Worm (Caenorhabditis elegans): ENCODE data around the gene nhr-152.

The nhr-152 gene

DNA sequence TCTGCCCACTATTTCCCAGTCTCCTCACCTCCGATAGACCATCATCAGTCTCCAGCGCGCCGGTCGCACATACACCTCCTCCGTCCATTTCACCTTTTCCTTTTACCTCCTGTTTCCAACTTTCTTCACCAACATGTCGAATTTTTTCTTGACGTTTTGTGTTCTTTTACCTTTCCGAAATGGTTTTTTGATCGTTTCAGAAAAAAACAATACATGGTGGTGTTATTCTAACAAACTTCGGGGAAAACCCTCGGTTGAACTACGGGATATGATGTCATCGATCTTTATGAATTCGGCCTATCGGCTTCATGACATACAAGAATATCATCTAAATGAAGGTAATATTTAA is 42.5 kb downstream of the nhr-152 start, which contains the start of gene Y97E10C.1:
TSS of gene Y97E10C.1 (plus strand) at position 201 of the 349 bp plus-strand sequence.
- no peak for TF ChIP-seq unc-62 (GFP tag; optimal IDR thresholded peaks at IDR 0.05)

ce11 chrV:7730488-7730887 is 44.3 kb downstream of the nhr-152 start:
- no peak for TF ChIP-seq unc-62 (GFP tag; optimal IDR thresholded peaks at IDR 0.05)

ce11 chrV:7733240-7733765 is 47.2 kb downstream of the nhr-152 start:
- no peak for TF ChIP-seq unc-62 (GFP tag; optimal IDR thresholded peaks at IDR 0.05)

DNA sequence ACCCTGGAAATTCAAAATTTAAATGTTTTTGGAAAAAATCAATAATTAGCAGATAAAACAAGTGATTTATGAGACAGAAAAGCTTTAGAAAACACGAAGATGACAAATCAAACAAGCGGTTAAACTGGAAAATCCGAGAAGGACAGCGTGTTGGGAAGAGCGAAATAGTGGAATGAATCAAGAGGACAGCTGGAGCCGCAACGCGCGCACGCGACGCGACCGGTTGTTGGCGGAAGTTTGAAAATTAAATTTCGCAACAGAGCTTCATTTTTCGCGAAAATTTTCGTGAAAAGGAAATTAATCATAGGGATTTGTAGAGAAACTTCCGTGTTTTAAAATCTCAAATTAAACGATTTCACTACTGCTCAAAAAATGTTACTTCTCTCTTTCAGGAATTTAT is 48.8 kb downstream of the nhr-152 start, which contains the start of gene clic-1:
TSS of gene clic-1 (minus strand) at position 3 of the 400 bp plus-strand sequence.
- TF ChIP-seq unc-62 (GFP tag; optimal IDR thresholded peaks at IDR 0.05) = no peak

DNA sequence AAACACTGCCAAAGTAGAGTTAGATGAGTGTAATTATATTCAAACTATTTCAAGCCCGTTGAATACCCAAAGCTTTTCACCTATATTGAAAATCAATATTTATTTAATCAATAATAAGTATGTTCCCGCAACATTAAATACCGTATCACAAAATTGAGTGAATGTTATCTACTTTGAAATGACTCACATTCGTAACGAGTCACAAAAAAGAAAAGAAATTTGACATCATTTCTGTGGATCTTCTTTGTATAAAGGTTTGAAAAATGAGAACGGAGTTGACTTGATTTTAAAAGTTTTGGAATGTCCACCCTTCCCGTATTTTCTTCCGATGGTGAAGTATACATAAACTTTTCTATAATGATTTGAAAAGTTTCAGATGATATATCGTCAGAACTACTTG is 49.2 kb downstream of the nhr-152 start, which contains the start of gene srr-10:
TSS of gene srr-10 (plus strand) at position 301 of the 400 bp plus-strand sequence.
- TF ChIP-seq unc-62 (GFP tag; optimal IDR thresholded peaks at IDR 0.05) = no peak

DNA sequence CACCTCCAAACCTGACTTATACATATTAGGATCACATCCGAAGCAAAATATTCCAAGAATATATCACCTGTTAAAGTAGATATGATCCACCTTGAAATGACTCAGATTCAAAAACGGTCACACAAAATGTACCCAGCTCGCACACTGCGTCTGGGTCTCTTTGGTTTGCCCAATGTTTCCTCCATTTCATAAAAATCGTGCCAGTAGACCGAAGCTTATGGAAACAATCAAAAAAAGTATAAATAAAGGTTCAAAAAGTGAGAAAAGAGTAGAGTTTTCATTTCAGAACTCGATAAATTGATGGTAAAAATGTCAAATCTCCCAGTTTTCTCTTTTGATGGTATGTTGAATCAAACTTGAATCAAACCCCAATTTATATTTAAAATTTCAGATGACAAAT is 51.6 kb downstream of the nhr-152 start, which contains the start of gene srr-9:
TSS of gene srr-9 (plus strand) at position 301 of the 400 bp plus-strand sequence.
- TF ChIP-seq unc-62 (GFP tag; optimal IDR thresholded peaks at IDR 0.05) = no peak
